Worm (Caenorhabditis elegans) whole organism, mixed stage, embryonic: Measurements from ENCODE around the gene vps-60.

Experiments
- M03D4.4 ChIP-seq: sonication (generic microtip); optimal IDR thresholded peaks from 2 replicates; lab custom pipeline; 2017; ENCODE audit warnings: mild to moderate bottlenecking, missing genetic modification characterization, missing compliant biosample characterization
- bed-3 ChIP-seq: fragments of 200-800 bp; sonication (Bioruptor generic); optimal IDR thresholded peaks from 3 replicates; lab custom pipeline; 2018; ENCODE audit warnings: mild to moderate bottlenecking, missing genetic modification characterization, moderate library complexity, missing compliant biosample characterization
- blmp-1 ChIP-seq: fragments of 150-350 bp; optimal IDR thresholded peaks from 2 replicates; lab custom pipeline; 2014; ENCODE audit warnings: missing biosample characterization, missing genetic modification characterization
- ceh-39 ChIP-seq: fragments of 150-350 bp; optimal IDR thresholded peaks from 2 replicates; lab custom pipeline; 2014; ENCODE audit warnings: missing biosample characterization, missing genetic modification characterization
- ceh-43 ChIP-seq: fragments of 200-800 bp; sonication (Bioruptor generic); optimal IDR thresholded peaks from 2 replicates; lab custom pipeline; 2018; ENCODE audit warnings: mild to moderate bottlenecking, missing genetic modification characterization, moderate library complexity, missing compliant biosample characterization
- ceh-83 ChIP-seq: fragments of 200-800 bp; sonication (Bioruptor generic); optimal IDR thresholded peaks from 2 replicates; lab custom pipeline; 2018; ENCODE audit warnings: mild to moderate bottlenecking, missing genetic modification characterization, missing compliant biosample characterization
- ces-1 ChIP-seq: fragments of 150-350 bp; optimal IDR thresholded peaks from 2 replicates; lab custom pipeline; 2014; ENCODE audit warnings: missing biosample characterization, missing genetic modification reagents, missing genetic modification characterization
- cnd-1 ChIP-seq: fragments of 200-800 bp; sonication (Bioruptor generic); optimal IDR thresholded peaks from 2 replicates; lab custom pipeline; 2018; ENCODE audit warnings: mild to moderate bottlenecking, missing genetic modification characterization, missing compliant biosample characterization
- drap-1 ChIP-seq: fragments of 200-800 bp; sonication (Bioruptor generic); optimal IDR thresholded peaks from 3 replicates; lab custom pipeline; 2018; ENCODE audit warnings: mild to moderate bottlenecking, missing genetic modification characterization, missing compliant biosample characterization
- elt-1 ChIP-seq: sonication (generic microtip); optimal IDR thresholded peaks from 2 replicates; lab custom pipeline; 2017; ENCODE audit warnings: missing genetic modification characterization, mild to moderate bottlenecking, missing compliant biosample characterization, antibody characterized with exemption, moderate library complexity, borderline replicate concordance; ENCODE audit not compliant: insufficient read depth
- elt-3 ChIP-seq: fragments of 150-350 bp; optimal IDR thresholded peaks from 2 replicates; lab custom pipeline; 2014; ENCODE audit warnings: missing biosample characterization, missing genetic modification characterization
- flh-1 ChIP-seq: fragments of 200-800 bp; sonication (Bioruptor generic); optimal IDR thresholded peaks from 2 replicates; lab custom pipeline; 2018; ENCODE audit warnings: mild to moderate bottlenecking, missing genetic modification characterization, moderate library complexity, missing compliant biosample characterization
- ham-2 ChIP-seq: fragments of 200-800 bp; sonication (Bioruptor generic); optimal IDR thresholded peaks from 2 replicates; lab custom pipeline; 2018; ENCODE audit warnings: mild to moderate bottlenecking, missing genetic modification characterization, missing compliant biosample characterization
- hlh-1 ChIP-seq: fragments of 150-350 bp; optimal IDR thresholded peaks from 2 replicates; lab custom pipeline; 2014; ENCODE audit warnings: missing biosample characterization, missing genetic modification reagents, missing genetic modification characterization
- lin-13 ChIP-seq: fragments of 150-350 bp; optimal IDR thresholded peaks from 2 replicates; lab custom pipeline; 2014; ENCODE audit warnings: missing biosample characterization, missing genetic modification characterization
- lin-32 ChIP-seq: fragments of 200-800 bp; sonication (Bioruptor generic); optimal IDR thresholded peaks from 2 replicates; lab custom pipeline; 2018; ENCODE audit warnings: mild to moderate bottlenecking, missing genetic modification characterization, missing compliant biosample characterization
- lsy-2 ChIP-seq: fragments of 150-350 bp; optimal IDR thresholded peaks from 2 replicates; lab custom pipeline; 2014; ENCODE audit warnings: missing biosample characterization, missing genetic modification characterization
- mab-5 ChIP-seq: fragments of 150-350 bp; optimal IDR thresholded peaks from 2 replicates; lab custom pipeline; 2014; ENCODE audit warnings: missing biosample characterization, missing genetic modification characterization
- mep-1 ChIP-seq: fragments of 150-350 bp; optimal IDR thresholded peaks from 2 replicates; lab custom pipeline; 2017; ENCODE audit warnings: missing biosample characterization, missing genetic modification reagents, missing genetic modification characterization, inconsistent platforms
- nhr-2 ChIP-seq: fragments of 150-350 bp; optimal IDR thresholded peaks from 2 replicates; lab custom pipeline; 2014; ENCODE audit warnings: missing biosample characterization, missing genetic modification characterization
- nhr-237 ChIP-seq: fragments of 150-350 bp; optimal IDR thresholded peaks from 2 replicates; lab custom pipeline; 2014; ENCODE audit warnings: missing biosample characterization, missing genetic modification characterization
- nhr-28 ChIP-seq: fragments of 150-350 bp; optimal IDR thresholded peaks from 2 replicates; lab custom pipeline; 2014; ENCODE audit warnings: missing biosample characterization, missing genetic modification characterization
- nhr-76 ChIP-seq: sonication (generic microtip); optimal IDR thresholded peaks from 2 replicates; lab custom pipeline; 2017; ENCODE audit warnings: missing biosample characterization, missing genetic modification characterization
- pha-4 ChIP-seq: fragments of 150-350 bp; optimal IDR thresholded peaks from 2 replicates; lab custom pipeline; 2018; ENCODE audit warnings: missing biosample characterization, missing genetic modification reagents, missing genetic modification characterization
- sem-2 ChIP-seq: fragments of 200-800 bp; sonication (Bioruptor generic); optimal IDR thresholded peaks from 2 replicates; lab custom pipeline; 2018; ENCODE audit warnings: mild to moderate bottlenecking, missing genetic modification characterization, missing compliant biosample characterization
- snpc-4 ChIP-seq: fragments of 150-350 bp; optimal IDR thresholded peaks from 2 replicates; lab custom pipeline; 2014; ENCODE audit warnings: missing biosample characterization, missing genetic modification characterization
- sptf-1 ChIP-seq: sonication (generic microtip); optimal IDR thresholded peaks from 2 replicates; lab custom pipeline; 2017; ENCODE audit warnings: mild to moderate bottlenecking, missing genetic modification characterization, moderate library complexity, missing compliant biosample characterization
- tbx-8 ChIP-seq: fragments of 200-800 bp; sonication (Bioruptor generic); optimal IDR thresholded peaks from 2 replicates; lab custom pipeline; 2018; ENCODE audit warnings: mild to moderate bottlenecking, missing genetic modification characterization, moderate library complexity, missing compliant biosample characterization
- unc-120 ChIP-seq: sonication (generic microtip); optimal IDR thresholded peaks from 2 replicates; lab custom pipeline; 2017; ENCODE audit warnings: missing genetic modification characterization, missing compliant biosample characterization; ENCODE audit not compliant: poor library complexity, severe bottlenecking
- unc-39 ChIP-seq: fragments of 150-350 bp; optimal IDR thresholded peaks from 2 replicates; lab custom pipeline; 2014; ENCODE audit warnings: missing biosample characterization, missing genetic modification characterization
- unc-62 ChIP-seq: fragments of 150-350 bp; optimal IDR thresholded peaks from 2 replicates; lab custom pipeline; 2014; ENCODE audit warnings: missing biosample characterization, missing genetic modification reagents, missing genetic modification characterization
- zip-8 ChIP-seq: fragments of 150-350 bp; optimal IDR thresholded peaks from 2 replicates; lab custom pipeline; 2014; ENCODE audit warnings: missing biosample characterization, missing genetic modification characterization
- ztf-11 ChIP-seq: fragments of 150-350 bp; optimal IDR thresholded peaks from 2 replicates; lab custom pipeline; 2014; ENCODE audit warnings: missing biosample characterization, missing genetic modification characterization

Gene vps-60

ce11 chrV:8651007-8651711 lies 45.2 kb upstream of the vps-60 start:
- TF ChIP-seq elt-3 (tag; lab: Kevin White, UChicago) (no peak), lin-13 (no peak), sptf-1 (tag; lab: Kevin White, UChicago) (no peak)
- TF ChIP-seq, all 35 proteins: peak for 0

ce11 chrV:8650365-8650764 lies 44.4 kb upstream of the vps-60 start:
- TF ChIP-seq nhr-28 (tag; lab: Kevin White, UChicago) (no peak), lin-32 (GFP tag; lab: Kevin White, UChicago) (no peak), unc-62 (no peak), pha-4 (no peak), ceh-83 (GFP tag; lab: Kevin White, UChicago) (no peak), tbx-8 (GFP tag; lab: Kevin White, UChicago) (no peak)
- TF ChIP-seq, all 35 proteins: peak for 0

DNA sequence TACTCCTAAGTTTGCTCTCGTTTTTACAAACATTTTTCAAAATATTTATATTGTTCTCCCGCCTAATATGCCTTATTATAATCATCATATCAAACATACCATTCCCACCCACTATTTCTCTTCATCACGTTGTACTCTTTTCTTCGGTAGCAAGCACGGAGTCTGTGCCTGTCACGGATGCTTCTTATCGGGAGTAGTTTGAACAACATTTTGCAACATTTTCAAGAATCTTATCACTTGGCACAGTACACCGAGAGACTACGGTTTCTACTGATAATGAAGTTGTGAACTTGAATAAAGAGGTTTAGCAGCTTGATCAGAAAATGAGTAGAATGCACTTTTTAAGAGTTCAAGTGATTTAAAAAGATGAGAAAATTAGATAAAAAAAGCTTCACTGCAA lies 42.3 kb upstream of the vps-60 start:
- TF ChIP-seq nhr-2 (tag; lab: Kevin White, UChicago) (no peak), nhr-76 (no peak), zip-8 (no peak), ceh-39 (no peak), cnd-1 (no peak), flh-1 (GFP tag; lab: Kevin White, UChicago) (no peak), blmp-1 (no peak), lin-32 (GFP tag; lab: Kevin White, UChicago) (no peak), lsy-2 (tag; lab: Kevin White, UChicago) (no peak), drap-1 (GFP tag; lab: Kevin White, UChicago) (no peak), unc-39 (tag; lab: Kevin White, UChicago) (no peak), nhr-28 (tag; lab: Kevin White, UChicago) (no peak), ceh-83 (GFP tag; lab: Kevin White, UChicago) (no peak), ceh-43 (GFP tag; lab: Kevin White, UChicago) (no peak), elt-3 (tag; lab: Kevin White, UChicago) (no peak), snpc-4 (tag; lab: Kevin White, UChicago) (no peak), tbx-8 (GFP tag; lab: Kevin White, UChicago) (no peak), mab-5 (no peak), pha-4 (no peak)
- TF ChIP-seq, all 35 proteins: peak for 0

DNA sequence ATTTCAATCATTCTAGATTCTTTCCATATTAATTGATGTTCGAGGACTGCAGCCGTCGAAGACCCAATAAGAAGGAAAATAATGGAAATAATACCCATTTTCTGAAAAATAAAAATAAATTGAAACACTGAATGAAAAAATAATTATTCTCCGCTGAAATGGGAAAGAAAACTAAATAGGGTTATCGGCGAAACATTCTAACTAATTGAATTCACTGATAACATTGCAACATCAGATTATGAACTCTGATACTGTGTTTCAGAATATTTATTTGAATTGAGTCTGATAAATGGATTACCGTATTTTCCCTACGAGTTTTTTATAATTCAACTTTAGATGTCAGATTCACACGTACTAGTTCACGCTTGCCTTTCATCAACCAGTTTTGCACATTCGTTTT lies 37.2 kb upstream of the vps-60 start, which contains the start of gene asp-13:
Gene asp-13 (minus strand): TSS at position 101 of the 400 bp plus-strand sequence.
- TF ChIP-seq flh-1 (GFP tag; lab: Kevin White, UChicago) (no peak), lin-32 (GFP tag; lab: Kevin White, UChicago) (no peak), nhr-2 (tag; lab: Kevin White, UChicago) (no peak), hlh-1 (no peak), lsy-2 (tag; lab: Kevin White, UChicago) (no peak), ceh-83 (GFP tag; lab: Kevin White, UChicago) (no peak), M03D4.4 (no peak), mep-1 (no peak), unc-120 (no peak), unc-39 (tag; lab: Kevin White, UChicago) (no peak), ceh-39 (no peak), sem-2 (GFP tag; lab: Kevin White, UChicago) (no peak), unc-62 (no peak), nhr-76 (no peak), cnd-1 (no peak), ces-1 (GFP tag; lab: Kevin White, UChicago) (no peak), nhr-28 (tag; lab: Kevin White, UChicago) (no peak), nhr-237 (tag; lab: Kevin White, UChicago) (no peak)

DNA sequence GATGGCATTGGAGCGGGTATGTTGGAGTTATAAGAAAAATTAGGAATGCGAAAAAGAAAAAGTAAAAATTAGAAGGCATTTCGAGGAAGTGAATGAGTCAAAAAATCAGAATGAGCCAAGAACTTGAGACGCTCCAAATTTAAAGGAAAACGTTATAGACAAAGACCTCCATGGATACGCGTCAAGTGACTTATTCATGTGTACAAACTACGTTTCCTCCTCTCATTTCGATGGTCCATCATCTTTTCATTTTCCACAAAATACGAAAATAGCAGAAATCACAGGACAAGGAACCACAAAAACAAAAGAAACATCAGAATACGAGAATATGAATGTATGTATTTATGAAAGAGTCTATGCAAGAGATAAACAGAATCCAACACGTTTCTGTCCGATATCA lies 35.3 kb upstream of the vps-60 start, which contains the start of gene F28A12.3:
Gene F28A12.3 (minus strand): TSS at position 101 of the 400 bp plus-strand sequence.
- no peak for TF ChIP-seq ceh-39
- TF ChIP-seq bed-3, result no peak
- TF ChIP-seq nhr-28 (tag; lab: Kevin White, UChicago), result no peak
- no peak for TF ChIP-seq lin-32 (GFP tag; lab: Kevin White, UChicago)
- TF ChIP-seq nhr-2 (tag; lab: Kevin White, UChicago), result no peak
- no peak for TF ChIP-seq sem-2 (GFP tag; lab: Kevin White, UChicago)
- TF ChIP-seq lin-13, result no peak
- no peak for TF ChIP-seq hlh-1
- TF ChIP-seq snpc-4 (tag; lab: Kevin White, UChicago), result no peak
- no peak for TF ChIP-seq ces-1 (GFP tag; lab: Kevin White, UChicago)
- TF ChIP-seq cnd-1, result no peak
- TF ChIP-seq elt-1 (tag; lab: Kevin White, UChicago), result no peak
- TF ChIP-seq ztf-11 (tag; lab: Kevin White, UChicago), result no peak
- TF ChIP-seq drap-1 (GFP tag; lab: Kevin White, UChicago), result no peak
- no peak for TF ChIP-seq ham-2 (GFP tag; lab: Kevin White, UChicago)
- TF ChIP-seq sptf-1 (tag; lab: Kevin White, UChicago), result no peak
- TF ChIP-seq elt-3 (tag; lab: Kevin White, UChicago), result no peak
- no peak for TF ChIP-seq ceh-83 (GFP tag; lab: Kevin White, UChicago)
- no peak for TF ChIP-seq zip-8
- TF ChIP-seq tbx-8 (GFP tag; lab: Kevin White, UChicago), result no peak
- TF ChIP-seq, all 35 proteins: peak for 0
